Worm (Caenorhabditis elegans) whole organism, midembryonic: ENCODE results near the gene dhs-25.

Experiments
- T22C8.4 ChIP-seq: fragments of 200-800 bp; sonication (Bioruptor generic); IDR thresholded peaks from 2 replicates; pipeline ENCODE4 v1.3.6; 2022; ENCODE audit warnings: missing genetic modification characterization, missing compliant biosample characterization
- flt-1 ChIP-seq: fragments of 200-800 bp; sonication (Bioruptor generic); IDR thresholded peaks from 2 replicates; pipeline ENCODE4 v1.3.6; 2022; ENCODE audit warnings: missing genetic modification characterization, missing compliant biosample characterization
- med-1 ChIP-seq: sonication (generic microtip); optimal IDR thresholded peaks from 2 replicates; lab custom pipeline; 2017; ENCODE audit warnings: missing genetic modification characterization, mild to moderate bottlenecking, missing compliant biosample characterization, antibody characterized with exemption, missing genetic modification reagents; ENCODE audit not compliant: insufficient read depth
- tab-1 ChIP-seq: fragments of 200-800 bp; sonication (Bioruptor generic); IDR thresholded peaks from 2 replicates; pipeline ENCODE4 v1.3.6; 2022; ENCODE audit warnings: missing genetic modification characterization, missing compliant biosample characterization
- ztf-29 ChIP-seq: fragments of 200-800 bp; sonication (Bioruptor generic); IDR thresholded peaks from 2 replicates; pipeline ENCODE4 v1.3.6; 2022; ENCODE audit warnings: missing genetic modification reagents, missing genetic modification characterization, missing compliant biosample characterization

ce11 chrX:1528107-1528506 is 41.8 kb downstream of the dhs-25 start:
- TF ChIP-seq flt-1: no peak
- TF ChIP-seq ztf-29 (GFP tag; lab: Robert Waterston, UW): no peak
- TF ChIP-seq T22C8.4 (GFP tag; lab: Robert Waterston, UW): no peak
- no peak for TF ChIP-seq tab-1
- no peak for TF ChIP-seq med-1 (GFP tag; lab: Kevin White, UChicago)
